Worm (Caenorhabditis elegans) whole organism, mixed stage, embryonic: ENCODE measurements around the gene unc-69.

Experiments used
- elt-3 ChIP-seq: fragments of 150-350 bp; optimal IDR thresholded peaks from 2 replicates; lab custom pipeline; 2014; ENCODE audit warnings: missing biosample characterization, missing genetic modification characterization
- lin-13 ChIP-seq: fragments of 150-350 bp; optimal IDR thresholded peaks from 2 replicates; lab custom pipeline; 2014; ENCODE audit warnings: missing biosample characterization, missing genetic modification characterization
- mep-1 ChIP-seq: fragments of 150-350 bp; optimal IDR thresholded peaks from 2 replicates; lab custom pipeline; 2017; ENCODE audit warnings: missing biosample characterization, missing genetic modification reagents, missing genetic modification characterization, inconsistent platforms
- nhr-12 ChIP-seq: fragments of 150-350 bp; optimal IDR thresholded peaks from 2 replicates; lab custom pipeline; 2014; ENCODE audit warnings: missing biosample characterization, missing genetic modification characterization
- nhr-76 ChIP-seq: sonication (generic microtip); optimal IDR thresholded peaks from 2 replicates; lab custom pipeline; 2017; ENCODE audit warnings: missing biosample characterization, missing genetic modification characterization
- sem-2 ChIP-seq: fragments of 200-800 bp; sonication (Bioruptor generic); optimal IDR thresholded peaks from 2 replicates; lab custom pipeline; 2018; ENCODE audit warnings: mild to moderate bottlenecking, missing genetic modification characterization, missing compliant biosample characterization
- snpc-4 ChIP-seq: fragments of 150-350 bp; optimal IDR thresholded peaks from 2 replicates; lab custom pipeline; 2014; ENCODE audit warnings: missing biosample characterization, missing genetic modification characterization
- unc-120 ChIP-seq: sonication (generic microtip); optimal IDR thresholded peaks from 2 replicates; lab custom pipeline; 2017; ENCODE audit warnings: missing genetic modification characterization, missing compliant biosample characterization; ENCODE audit not compliant: poor library complexity, severe bottlenecking
- unc-39 ChIP-seq: fragments of 150-350 bp; optimal IDR thresholded peaks from 2 replicates; lab custom pipeline; 2014; ENCODE audit warnings: missing biosample characterization, missing genetic modification characterization
- unc-62 ChIP-seq: fragments of 150-350 bp; optimal IDR thresholded peaks from 2 replicates; lab custom pipeline; 2014; ENCODE audit warnings: missing biosample characterization, missing genetic modification reagents, missing genetic modification characterization
- ztf-11 ChIP-seq: fragments of 150-350 bp; optimal IDR thresholded peaks from 2 replicates; lab custom pipeline; 2014; ENCODE audit warnings: missing biosample characterization, missing genetic modification characterization

- TF ChIP-seq unc-39 (tag; lab: Kevin White, UChicago), result no peak
- TF ChIP-seq snpc-4 (tag; lab: Kevin White, UChicago), result no peak
- no peak for TF ChIP-seq ztf-11 (tag; lab: Kevin White, UChicago)
- no peak for TF ChIP-seq mep-1 (tag; lab: Kevin White, UChicago)
- no peak for TF ChIP-seq nhr-76 (tag; lab: Kevin White, UChicago)
- no peak for TF ChIP-seq unc-62 (GFP tag; lab: Kevin White, UChicago)
- TF ChIP-seq elt-3, result no peak
- no peak for TF ChIP-seq unc-120 (tag; lab: Kevin White, UChicago)
- no peak for TF ChIP-seq lin-13 (tag; lab: Kevin White, UChicago)
- no peak for TF ChIP-seq nhr-12 (tag; lab: Kevin White, UChicago)
- TF ChIP-seq sem-2 (GFP tag; lab: Kevin White, UChicago), result no peak
These were observed 13.8 kb downstream of the unc-69 start, which contains the start of gene T07C4.12 for ce11 chrIII:10332560-10332959.
